Fruit fly (Drosophila melanogaster): ENCODE results near the gene CG15370.

DNA sequence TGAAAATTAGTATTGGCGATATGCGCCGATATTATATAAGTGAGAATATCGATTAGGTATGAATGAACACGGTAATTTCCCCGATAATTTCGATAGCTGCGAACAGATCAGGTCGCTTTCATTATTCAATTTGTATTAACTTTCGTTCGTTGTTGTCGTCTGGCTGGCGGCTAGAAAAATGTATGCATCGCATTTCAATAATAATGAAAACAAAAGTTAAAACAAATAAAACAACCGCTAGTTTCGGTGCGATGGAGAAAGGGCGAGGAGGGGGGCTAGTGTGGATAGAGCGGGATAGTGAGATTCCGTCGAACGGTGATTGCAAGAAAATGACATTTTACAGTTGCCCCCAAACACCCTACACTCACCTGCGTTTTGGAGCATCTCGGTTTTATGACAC, 814 bp upstream of the CG15370 start:
- no peak for TF ChIP-seq slp2 (GFP tag; optimal IDR thresholded peaks at IDR 0.05)
- TF ChIP-seq CG4617 (GFP tag; optimal IDR thresholded peaks at IDR 0.05; ENCODE audit: borderline replicate concordance), result no peak
- no peak for TF ChIP-seq CG14965 (GFP tag; optimal IDR thresholded peaks at IDR 0.05; ENCODE audit: borderline replicate concordance)
- TF ChIP-seq luna (GFP tag; optimal IDR thresholded peaks at IDR 0.05), result no peak
- no peak for TF ChIP-seq eyg (GFP tag; optimal IDR thresholded peaks at IDR 0.05)
- no peak for TF ChIP-seq amos (GFP tag; IDR thresholded peaks at IDR 0.05; ENCODE audit: partially characterized antibody)
- TF ChIP-seq Hey (tag; optimal IDR thresholded peaks at IDR 0.05), result no peak
- TF ChIP-seq Gug (GFP tag; IDR thresholded peaks at IDR 0.05), result no peak
- no peak for TF ChIP-seq CG17612 (GFP tag; IDR thresholded peaks at IDR 0.05)
- TF ChIP-seq Doc2 (GFP tag; IDR thresholded peaks at IDR 0.05), result no peak
